Worm (Caenorhabditis elegans): ENCODE results near the gene C04G2.5.

DNA sequence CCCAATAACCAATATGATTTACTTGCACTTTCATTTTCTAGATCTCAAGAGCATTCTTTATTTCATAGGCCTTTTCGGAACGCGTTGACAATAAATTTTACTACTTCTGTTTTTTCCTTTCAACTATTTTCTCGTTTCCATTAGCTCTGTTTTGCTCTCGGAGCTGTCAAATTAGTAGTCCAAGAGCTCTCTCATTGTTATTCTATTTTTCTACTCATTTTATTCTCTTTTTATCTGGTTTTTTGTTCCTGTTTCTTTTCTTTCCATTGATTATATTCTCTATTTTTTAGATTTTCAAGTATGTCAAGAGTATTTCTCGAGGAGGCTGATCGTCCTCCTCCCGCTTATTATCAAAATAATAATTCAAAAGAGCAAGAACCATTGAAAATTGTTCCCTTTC is 48.0 kb downstream of the C04G2.5 start, which contains the start of gene T04B2.3:
- TF ChIP-seq tag-97 (GFP tag; IDR thresholded peaks at IDR 0.05) (no peak), daf-16 (GFP tag; optimal IDR thresholded peaks at IDR 0.05) (no peak), daf-16 (tag; optimal IDR thresholded peaks at IDR 0.05) (no peak), T20F7.1 (GFP tag; optimal IDR thresholded peaks at IDR 0.05) (no peak)

All from whole organism, L4 larva.